Worm (Caenorhabditis elegans) whole organism, young adult: ENCODE data around the gene aakg-3.

Source experiments
- B0019.2 ChIP-seq: fragments of 200-800 bp; sonication (Bioruptor generic); conservative IDR thresholded peaks from 2 replicates; pipeline ENCODE4 v1.3.6; 2022; ENCODE audit warnings: missing genetic modification reagents, missing genetic modification characterization, missing compliant biosample characterization
- B0336.3 ChIP-seq: fragments of 200-800 bp; sonication (Bioruptor generic); IDR thresholded peaks from 2 replicates; pipeline ENCODE4 v1.3.6; 2022; ENCODE audit warnings: missing genetic modification characterization, missing compliant biosample characterization
- C17E4.6 ChIP-seq: fragments of 200-800 bp; sonication (Bioruptor generic); IDR thresholded peaks from 2 replicates; pipeline ENCODE4 v1.3.6; 2022; ENCODE audit warnings: missing genetic modification reagents, missing genetic modification characterization, missing compliant biosample characterization
- K12H6.12 ChIP-seq: fragments of 200-800 bp; sonication (Bioruptor generic); optimal IDR thresholded peaks from 2 replicates; lab custom pipeline; 2018; ENCODE audit warnings: mild to moderate bottlenecking, missing genetic modification characterization, missing compliant biosample characterization
- Y53G8AR.9 ChIP-seq: fragments of 200-800 bp; sonication (Bioruptor generic); conservative IDR thresholded peaks from 2 replicates; pipeline ENCODE4 v1.3.6; 2022; ENCODE audit warnings: missing genetic modification reagents, missing genetic modification characterization, missing compliant biosample characterization
- Y56A3A.18 ChIP-seq: fragments of 200-800 bp; sonication (Bioruptor generic); IDR thresholded peaks from 2 replicates; pipeline ENCODE4 v1.3.6; 2022; ENCODE audit warnings: missing genetic modification reagents, missing genetic modification characterization, missing compliant biosample characterization
- akir-1 ChIP-seq: fragments of 200-800 bp; sonication (Bioruptor generic); optimal IDR thresholded peaks from 2 replicates; lab custom pipeline; 2018; ENCODE audit warnings: mild to moderate bottlenecking, missing genetic modification characterization, moderate library complexity, missing compliant biosample characterization
- atf-7 ChIP-seq: sonication (generic microtip); optimal IDR thresholded peaks from 2 replicates; lab custom pipeline; 2017; ENCODE audit warnings: mild to moderate bottlenecking, missing genetic modification characterization, missing compliant biosample characterization
- attf-3 ChIP-seq: fragments of 200-800 bp; sonication (Bioruptor generic); conservative IDR thresholded peaks from 2 replicates; pipeline ENCODE4 v1.3.6; 2022; ENCODE audit warnings: missing genetic modification reagents, missing genetic modification characterization, missing compliant biosample characterization
- attf-6 ChIP-seq: fragments of 200-800 bp; sonication (Bioruptor generic); IDR thresholded peaks from 2 replicates; pipeline ENCODE4 v1.3.6; 2022; ENCODE audit warnings: missing genetic modification reagents, missing genetic modification characterization, missing compliant biosample characterization
- bed-2 ChIP-seq: fragments of 200-800 bp; sonication (Bioruptor generic); IDR thresholded peaks from 2 replicates; pipeline ENCODE4 v1.3.6; 2022; ENCODE audit warnings: missing genetic modification reagents, missing genetic modification characterization, missing compliant biosample characterization
- ccch-3 ChIP-seq: fragments of 200-800 bp; sonication (Bioruptor generic); optimal IDR thresholded peaks from 2 replicates; lab custom pipeline; 2018; ENCODE audit warnings: mild to moderate bottlenecking, missing genetic modification characterization, missing compliant biosample characterization
- cebp-1 ChIP-seq, 2 experiments: fragments of 200-800 bp in 1 of 2; sonication (Bioruptor generic) in 1 of 2; sonication (generic microtip) in 1 of 2; IDR thresholded peaks in 1 of 2; optimal IDR thresholded peaks in 1 of 2; 2 replicates each; pipeline versions ENCODE4 v1.3.6 to Lab custom; 2017 to 2022; ENCODE audit warnings: missing compliant biosample characterization in 2 of 2, missing genetic modification characterization in 2 of 2, mild to moderate bottlenecking in 1 of 2, missing genetic modification reagents in 1 of 2, moderate library complexity in 1 of 2
- cebp-2 ChIP-seq: fragments of 200-800 bp; sonication (Bioruptor generic); IDR thresholded peaks from 2 replicates; pipeline ENCODE4 v1.3.6; 2022; ENCODE audit warnings: missing genetic modification characterization, missing compliant biosample characterization
- ceh-40 ChIP-seq: fragments of 200-800 bp; sonication (Bioruptor generic); IDR thresholded peaks from 2 replicates; pipeline ENCODE4 v1.3.6; 2022; ENCODE audit warnings: missing genetic modification characterization, missing compliant biosample characterization
- dox-1 ChIP-seq: fragments of 200-800 bp; sonication (Bioruptor generic); IDR thresholded peaks from 2 replicates; pipeline ENCODE4 v1.3.6; 2022; ENCODE audit warnings: missing genetic modification reagents, missing genetic modification characterization, missing compliant biosample characterization
- dpff-1 ChIP-seq: sonication (generic microtip); optimal IDR thresholded peaks from 2 replicates; lab custom pipeline; 2017; ENCODE audit warnings: mild to moderate bottlenecking, missing genetic modification characterization, missing compliant biosample characterization
- dpl-1 ChIP-seq: fragments of 150-350 bp; optimal IDR thresholded peaks from 2 replicates; lab custom pipeline; 2014; ENCODE audit warnings: missing biosample characterization, missing genetic modification reagents, missing genetic modification characterization
- him-1 ChIP-seq: sonication (generic microtip); optimal IDR thresholded peaks from 2 replicates; lab custom pipeline; 2016; ENCODE audit warnings: missing genotype, missing genetic modification reagents, missing genetic modification characterization, missing compliant biosample characterization
- hlh-26 ChIP-seq: fragments of 200-800 bp; sonication (Bioruptor generic); conservative IDR thresholded peaks from 2 replicates; pipeline ENCODE4 v1.3.6; 2022; ENCODE audit warnings: missing genetic modification reagents, missing genetic modification characterization, missing compliant biosample characterization
- hmg-20 ChIP-seq: fragments of 200-800 bp; sonication (Bioruptor generic); IDR thresholded peaks from 2 replicates; pipeline ENCODE4 v1.3.6; 2022; ENCODE audit warnings: missing genetic modification reagents, missing genetic modification characterization, missing compliant biosample characterization
- let-607 ChIP-seq, 2 experiments: fragments of 200-800 bp in 1 of 2; sonication (Bioruptor generic) in 1 of 2; sonication (generic microtip) in 1 of 2; optimal IDR thresholded peaks; 2 replicates each; lab custom pipeline; 2016 to 2018; ENCODE audit warnings: mild to moderate bottlenecking in 2 of 2, missing compliant biosample characterization in 2 of 2, missing genetic modification characterization in 2 of 2, moderate library complexity in 2 of 2, missing genotype in 1 of 2
- lin-26 ChIP-seq: fragments of 200-800 bp; sonication (Bioruptor generic); IDR thresholded peaks from 2 replicates; pipeline ENCODE4 v1.3.6; 2022; ENCODE audit warnings: missing genetic modification reagents, missing genetic modification characterization, missing compliant biosample characterization
- madf-10 ChIP-seq: sonication (generic microtip); optimal IDR thresholded peaks from 2 replicates; lab custom pipeline; 2016; ENCODE audit warnings: mild to moderate bottlenecking, missing genetic modification characterization, missing compliant biosample characterization
- nfya-1 ChIP-seq: sonication (generic microtip); optimal IDR thresholded peaks from 2 replicates; lab custom pipeline; 2017; ENCODE audit warnings: antibody characterized with exemption, missing compliant biosample characterization, missing genetic modification characterization, borderline replicate concordance; ENCODE audit not compliant: insufficient read depth
- nfyb-1 ChIP-seq: fragments of 200-800 bp; sonication (Bioruptor generic); IDR thresholded peaks from 2 replicates; pipeline ENCODE4 v1.3.6; 2022; ENCODE audit warnings: missing genetic modification reagents, missing genetic modification characterization, missing compliant biosample characterization
- nhr-179 ChIP-seq: sonication (generic microtip); optimal IDR thresholded peaks from 2 replicates; lab custom pipeline; 2016; ENCODE audit warnings: mild to moderate bottlenecking, missing genetic modification characterization, missing compliant biosample characterization
- nhr-80 ChIP-seq: sonication (generic microtip); optimal IDR thresholded peaks from 2 replicates; lab custom pipeline; 2016; ENCODE audit warnings: missing genetic modification characterization, missing compliant biosample characterization
- pbrm-1 ChIP-seq: fragments of 200-800 bp; sonication (Bioruptor generic); IDR thresholded peaks from 2 replicates; pipeline ENCODE4 v1.3.6; 2022; ENCODE audit warnings: missing genetic modification reagents, missing genetic modification characterization, missing compliant biosample characterization
- rec-8 ChIP-seq, 2 experiments: sonication (generic microtip); optimal IDR thresholded peaks; 2 replicates each; lab custom pipeline; 2016; ENCODE audit warnings: mild to moderate bottlenecking in 2 of 2, missing genetic modification characterization in 2 of 2, missing genetic modification reagents in 2 of 2, missing genotype in 2 of 2, missing biosample characterization in 1 of 2, missing compliant biosample characterization in 1 of 2, moderate library complexity in 1 of 2
- snpc-1.3 ChIP-seq: sonication (generic microtip); optimal IDR thresholded peaks from 2 replicates; lab custom pipeline; 2017; ENCODE audit warnings: missing genetic modification characterization, mild to moderate bottlenecking, missing compliant biosample characterization, antibody characterized with exemption, moderate library complexity, missing genotype, missing genetic modification reagents; ENCODE audit not compliant: insufficient read depth
- snpc-3.4 ChIP-seq: sonication (generic microtip); optimal IDR thresholded peaks from 2 replicates; lab custom pipeline; 2017; ENCODE audit warnings: missing genetic modification characterization, mild to moderate bottlenecking, missing compliant biosample characterization, antibody characterized with exemption, moderate library complexity, missing genotype, missing genetic modification reagents
- somi-1 ChIP-seq: fragments of 200-800 bp; sonication (Bioruptor generic); optimal IDR thresholded peaks from 2 replicates; lab custom pipeline; 2018; ENCODE audit warnings: mild to moderate bottlenecking, missing genetic modification characterization, missing compliant biosample characterization
- tbx-9 ChIP-seq: sonication (generic microtip); optimal IDR thresholded peaks from 2 replicates; lab custom pipeline; 2016; ENCODE audit warnings: borderline replicate concordance, missing genetic modification characterization, inconsistent platforms, missing compliant biosample characterization
- unc-62 ChIP-seq: fragments of 150-350 bp; optimal IDR thresholded peaks from 2 replicates; lab custom pipeline; 2014; ENCODE audit warnings: missing biosample characterization, missing genetic modification reagents, missing genetic modification characterization
- xnd-1 ChIP-seq: sonication (generic microtip); optimal IDR thresholded peaks from 2 replicates; lab custom pipeline; 2016; ENCODE audit warnings: missing genotype, missing genetic modification reagents, missing genetic modification characterization, missing compliant biosample characterization
- ztf-22 ChIP-seq: fragments of 200-800 bp; sonication (Bioruptor generic); optimal IDR thresholded peaks from 2 replicates; lab custom pipeline; 2018; ENCODE audit warnings: mild to moderate bottlenecking, missing genetic modification characterization, moderate library complexity, missing compliant biosample characterization
- ztf-25 ChIP-seq: fragments of 200-800 bp; sonication (Bioruptor generic); IDR thresholded peaks from 2 replicates; pipeline ENCODE4 v1.3.6; 2022; ENCODE audit warnings: missing genetic modification reagents, missing genetic modification characterization, missing compliant biosample characterization

aakg-3 gene

ce11 chrX:2931852-2932251 lies 44.4 kb upstream of the aakg-3 start:
- no peak for TF ChIP-seq bed-2 (GFP tag; lab: Robert Waterston, UW)
- TF ChIP-seq ztf-25 (GFP tag; lab: Robert Waterston, UW) = no peak
- no peak for TF ChIP-seq B0019.2
- TF ChIP-seq pbrm-1 (GFP tag; lab: Robert Waterston, UW) = 0 out of 2 replicates have a peak, but pooled peaks have one; percentile 15
- 0 out of 2 replicates have a peak, but pooled peaks have one; percentile 39 for TF ChIP-seq B0336.3
- peak; percentile 89 for TF ChIP-seq nhr-80 (tag; lab: Kevin White, UChicago)
- TF ChIP-seq lin-26 = no peak
- TF ChIP-seq hlh-26 (GFP tag; lab: Robert Waterston, UW) = no peak
- TF ChIP-seq dpff-1 (tag; lab: Kevin White, UChicago) = no peak
- TF ChIP-seq snpc-1.3 (tag; lab: Kevin White, UChicago) = no peak
- TF ChIP-seq nfya-1 (tag; lab: Kevin White, UChicago) = no peak
- no peak for TF ChIP-seq nhr-179 (tag; lab: Kevin White, UChicago)
- no peak for TF ChIP-seq C17E4.6 (GFP tag; lab: Robert Waterston, UW)
- peak; percentile 49 to 53 for TF ChIP-seq let-607 (tag; optimal IDR thresholded peaks at IDR 0.05; lab: Kevin White, UChicago)
- TF ChIP-seq nfyb-1 (GFP tag; lab: Robert Waterston, UW) = no peak
- peak; percentile 58 for TF ChIP-seq dox-1 (GFP tag; lab: Robert Waterston, UW)
- TF ChIP-seq K12H6.12 (tag; lab: Kevin White, UChicago) = no peak
- no peak for TF ChIP-seq snpc-3.4
- no peak for TF ChIP-seq Y53G8AR.9 (GFP tag; lab: Robert Waterston, UW)
- 0 out of 2 replicates have a peak, but pooled peaks have one; percentile 8 for TF ChIP-seq Y56A3A.18 (GFP tag; lab: Robert Waterston, UW)
- TF ChIP-seq somi-1 (GFP tag; lab: Kevin White, UChicago) = no peak
- no peak for TF ChIP-seq ccch-3 (GFP tag; lab: Kevin White, UChicago)
- TF ChIP-seq cebp-1 (GFP tag; IDR thresholded peaks at IDR 0.05; lab: Robert Waterston, UW) = peak; percentile 46; the same call in 1 of the 2 replicates
- no peak for TF ChIP-seq cebp-1 (tag; optimal IDR thresholded peaks at IDR 0.05; lab: Kevin White, UChicago)
- no peak for TF ChIP-seq cebp-2 (GFP tag; lab: Robert Waterston, UW)
- TF ChIP-seq xnd-1 = no peak
- no peak for TF ChIP-seq madf-10
- TF ChIP-seq him-1 = no peak
- TF ChIP-seq ztf-22 (GFP tag; lab: Kevin White, UChicago) = peak; percentile 4
- no peak for TF ChIP-seq dpl-1 (GFP tag; lab: Kevin White, UChicago)
- no peak for TF ChIP-seq attf-3
- no peak for TF ChIP-seq attf-6 (GFP tag; lab: Robert Waterston, UW)
- peak; percentile 13 for TF ChIP-seq atf-7 (tag; lab: Kevin White, UChicago)
- TF ChIP-seq ceh-40 (GFP tag; lab: Robert Waterston, UW) = no peak
- TF ChIP-seq rec-8 (tag; optimal IDR thresholded peaks at IDR 0.05; lab: Kevin White, UChicago) = no peak
- no peak for TF ChIP-seq hmg-20 (GFP tag; lab: Robert Waterston, UW)
- no peak for TF ChIP-seq tbx-9

DNA sequence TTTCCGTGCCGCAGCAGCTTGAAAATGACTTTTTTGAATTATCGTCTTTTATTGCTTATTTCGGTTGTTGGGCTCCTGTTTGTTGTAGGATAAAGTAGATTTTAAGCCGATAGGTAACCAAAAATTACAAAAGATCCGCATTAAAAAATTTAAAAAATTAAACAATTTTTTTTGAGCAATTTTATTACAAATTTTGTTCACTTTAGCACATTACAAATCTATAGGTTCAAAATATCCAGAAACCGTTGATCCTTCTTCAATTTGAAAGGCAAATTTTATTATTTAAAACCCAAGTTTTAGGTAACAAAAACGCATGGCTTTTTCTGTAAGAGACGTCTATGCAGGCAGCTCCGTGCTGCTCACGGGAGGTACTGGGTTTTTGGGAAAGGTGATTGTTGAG lies 43.2 kb upstream of the aakg-3 start, which contains the start of gene fard-1:
Gene fard-1 (plus strand): TSS at position 301 of the 400 bp plus-strand sequence.
- TF ChIP-seq unc-62 (GFP tag; lab: Kevin White, UChicago) (no peak), akir-1 (GFP tag; lab: Kevin White, UChicago) (no peak)
